Worm (Caenorhabditis elegans): ENCODE data around the gene B0496.2.
A peak's percentile ranks its signal among the peaks of the same experiment; 100 is the strongest.
"Not testable (repeated sequence)": the region's sequence is repeated elsewhere in the genome, so short reads cannot be mapped to it uniquely, and the experiment has no call there.

The B0496.2 gene

ce11 chrIV:7485565-7486200 lies 38.0 kb downstream of the B0496.2 start:
- peak; percentile 47 for TF ChIP-seq lin-54 (GFP tag; optimal IDR thresholded peaks at IDR 0.05)
- peak; percentile 37; the same call in 1 of the 2 replicates for TF ChIP-seq ekl-4 (GFP tag; IDR thresholded peaks at IDR 0.05)
- TF ChIP-seq ama-1 (optimal IDR thresholded peaks at IDR 0.05); cebp-1 (GFP tag; IDR thresholded peaks at IDR 0.05); snpc-4 (GFP tag; optimal IDR thresholded peaks at IDR 0.05): not testable (repeated sequence)
- peak; percentile 32 to 33 for TF ChIP-seq ama-1 (GFP tag; optimal IDR thresholded peaks at IDR 0.05)
- TF ChIP-seq ceh-40 (GFP tag; IDR thresholded peaks at IDR 0.05), result 0 out of 2 replicates have a peak, but pooled peaks have one; percentile 3
- peak; percentile 87 for TF ChIP-seq lin-26 (GFP tag; IDR thresholded peaks at IDR 0.05)
- TF ChIP-seq egl-44 (GFP tag; IDR thresholded peaks at IDR 0.05), result peak; percentile 53; the same call in 1 of the 2 replicates
- TF ChIP-seq B0336.3 (GFP tag; IDR thresholded peaks at IDR 0.05), result 0 out of 2 replicates have a peak, but pooled peaks have one; percentile 34
- peak; percentile 49 for TF ChIP-seq F49E8.2 (tag; optimal IDR thresholded peaks at IDR 0.05; ENCODE audit: insufficient read depth)
- peak; percentile 5 for TF ChIP-seq cebp-1 (tag; optimal IDR thresholded peaks at IDR 0.05)
- peak; percentile 31 for TF ChIP-seq lsl-1 (GFP tag; optimal IDR thresholded peaks at IDR 0.05)
- TF ChIP-seq snpc-4 (tag; optimal IDR thresholded peaks at IDR 0.05), result peak in 1 of 4 experiments; percentile 43
- peak; percentile 2 for TF ChIP-seq snpc-1.3 (tag; optimal IDR thresholded peaks at IDR 0.05; ENCODE audit: insufficient read depth)
- TF ChIP-seq rcor-1 (GFP tag; IDR thresholded peaks at IDR 0.05), result peak; percentile 25; the same call in 1 of the 2 replicates
- TF ChIP-seq snpc-3.4 (tag; optimal IDR thresholded peaks at IDR 0.05), result peak; percentile 49
- peak; percentile 92 for TF ChIP-seq hrde-1 (tag; optimal IDR thresholded peaks at IDR 0.05; ENCODE audit: borderline replicate concordance)
- peak; percentile 40; the same call in 1 of the 2 replicates for TF ChIP-seq egrh-3 (GFP tag; IDR thresholded peaks at IDR 0.05)
- 0 out of 2 replicates have a peak, but pooled peaks have one; percentile 69 for TF ChIP-seq sea-2 (GFP tag; IDR thresholded peaks at IDR 0.05)
- peak; percentile 49; the same call in 1 of the 2 replicates for TF ChIP-seq Y79H2A.3 (GFP tag; conservative IDR thresholded peaks at IDR 0.05)
- peak in 1 of 2 experiments; percentile 38 for TF ChIP-seq rec-8 (tag; optimal IDR thresholded peaks at IDR 0.05)
- TF ChIP-seq Y95B8A.8 (GFP tag; IDR thresholded peaks at IDR 0.05), result peak; percentile 51; the same call in 1 of the 2 replicates

- TF ChIP-seq hsf-1 (GFP tag; IDR thresholded peaks at IDR 0.05) (peak; percentile 15; the same call in 1 of the 2 replicates), F39B2.1 (GFP tag; IDR thresholded peaks at IDR 0.05) (peak; percentile 98), Y95B8A.8 (GFP tag; IDR thresholded peaks at IDR 0.05) (0 out of 2 replicates have a peak, but pooled peaks have one; percentile 70), F10E7.11 (tag; optimal IDR thresholded peaks at IDR 0.05) (no peak), aptf-3 (GFP tag; IDR thresholded peaks at IDR 0.05) (peak; percentile 62; the same call in 1 of the 2 replicates), pbrm-1 (GFP tag; IDR thresholded peaks at IDR 0.05) (peak; percentile 63; the same call in 1 of the 2 replicates), aptf-2 (GFP tag; conservative IDR thresholded peaks at IDR 0.05) (peak; percentile 87), C17E4.6 (GFP tag; IDR thresholded peaks at IDR 0.05) (peak; percentile 32; the same call in 1 of the 2 replicates), repo-1 (tag; optimal IDR thresholded peaks at IDR 0.05) (no peak), efl-1 (GFP tag; optimal IDR thresholded peaks at IDR 0.05) (no peak), lsl-1 (GFP tag; optimal IDR thresholded peaks at IDR 0.05) (peak; percentile 43), nhr-179 (tag; optimal IDR thresholded peaks at IDR 0.05) (no peak), ztf-22 (GFP tag; optimal IDR thresholded peaks at IDR 0.05) (no peak), madf-8 (GFP tag; conservative IDR thresholded peaks at IDR 0.05) (0 out of 2 replicates have a peak, but pooled peaks have one; percentile 26), ztf-18 (tag; optimal IDR thresholded peaks at IDR 0.05) (peak; percentile 29), nfya-2 (GFP tag; IDR thresholded peaks at IDR 0.05) (no peak), Y79H2A.3 (GFP tag; conservative IDR thresholded peaks at IDR 0.05) (peak; percentile 10; the same call in 1 of the 2 replicates), Y53G8AR.9 (GFP tag; conservative IDR thresholded peaks at IDR 0.05) (peak; percentile 56), nfya-1 (tag; optimal IDR thresholded peaks at IDR 0.05; ENCODE audit: borderline replicate concordance, insufficient read depth) (no peak), attf-6 (GFP tag; IDR thresholded peaks at IDR 0.05) (peak; percentile 80; the same call in 1 of the 2 replicates), ceh-91 (GFP tag; IDR thresholded peaks at IDR 0.05) (peak; percentile 22), attf-3 (GFP tag; conservative IDR thresholded peaks at IDR 0.05) (no peak), B0336.3 (GFP tag; IDR thresholded peaks at IDR 0.05) (peak; percentile 46; the same call in 1 of the 2 replicates), mcd-1 (GFP tag; IDR thresholded peaks at IDR 0.05) (peak; percentile 51), nhr-80 (tag; optimal IDR thresholded peaks at IDR 0.05) (peak; percentile 73)
Observed at ce11 chrIV:7486201-7486947, 38.7 kb downstream of the B0496.2 start, which contains the start of the genes his-61 and his-62. his-61 (minus strand) TSS chrIV:7486217. his-62 (plus strand) TSS chrIV:7486545.

All from whole organism, young adult.